Worm (Caenorhabditis elegans) whole organism, L2 larva: ENCODE results near the gene K08H10.10.

Source experiments
- lin-11 ChIP-seq: fragments of 150-350 bp; sonication (generic microtip); optimal IDR thresholded peaks from 2 replicates; lab custom pipeline; 2014; ENCODE audit warnings: missing biosample characterization, missing genetic modification characterization, inconsistent platforms, mixed read lengths
- unc-55 ChIP-seq: fragments of 150-350 bp; sonication (generic microtip); optimal IDR thresholded peaks from 3 replicates; lab custom pipeline; 2014; ENCODE audit warnings: missing biosample characterization, missing genetic modification reagents, missing genetic modification characterization
- unc-62 ChIP-seq: fragments of 150-350 bp; optimal IDR thresholded peaks from 2 replicates; lab custom pipeline; 2014; ENCODE audit warnings: missing biosample characterization, missing genetic modification reagents, missing genetic modification characterization
- zag-1 ChIP-seq: fragments of 150-350 bp; optimal IDR thresholded peaks from 2 replicates; lab custom pipeline; 2014; ENCODE audit warnings: missing biosample characterization, missing genetic modification characterization

DNA sequence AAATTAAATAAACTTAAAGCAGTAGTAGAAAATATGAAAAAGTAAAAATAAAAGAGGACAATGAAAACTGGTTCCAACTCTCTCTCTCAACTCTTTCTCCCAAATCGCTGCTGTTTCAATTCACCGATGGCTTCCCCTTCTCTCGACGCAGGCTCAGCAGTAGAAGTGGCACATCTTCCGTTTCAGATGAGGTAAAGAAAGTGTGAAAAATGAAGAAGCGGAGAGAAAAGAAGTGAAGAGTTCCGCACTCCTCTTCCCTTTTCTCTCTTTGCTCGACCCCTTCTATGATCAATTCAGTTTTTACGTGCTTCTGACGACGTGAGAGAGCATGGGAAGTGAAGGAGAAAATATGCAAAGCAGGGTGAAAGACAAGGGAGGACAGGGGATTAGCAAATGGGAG, 26.6 kb upstream of the K08H10.10 start:
- TF ChIP-seq lin-11 (tag; lab: Kevin White, UChicago) (no peak), unc-62 (GFP tag; lab: Kevin White, UChicago) (no peak), unc-55 (GFP tag; lab: Kevin White, UChicago) (peak; percentile 58), zag-1 (tag; lab: Kevin White, UChicago) (peak; percentile 23)
